Worm (Caenorhabditis elegans): ENCODE data around the gene fbxb-78.

The fbxb-78 gene

DNA sequence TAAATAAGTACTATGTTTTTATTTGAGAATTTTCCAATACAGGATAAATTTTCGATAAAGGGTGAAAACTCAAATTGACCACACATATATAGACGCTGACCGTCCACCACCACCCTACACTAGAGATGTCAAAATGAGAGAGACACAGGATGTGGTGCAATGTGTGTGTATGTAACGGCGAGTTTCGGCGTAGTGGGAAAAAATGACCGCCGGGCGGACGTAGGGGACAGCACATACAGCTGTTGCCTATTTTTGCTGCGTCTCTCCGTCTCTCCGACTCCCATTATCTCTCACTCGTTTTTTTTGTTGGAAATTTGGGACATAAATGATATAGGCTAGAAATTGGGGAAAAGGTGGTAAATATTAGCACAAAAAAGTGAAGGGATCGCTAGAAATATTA is 43.8 kb downstream of the fbxb-78 start (continued):
- TF ChIP-seq ceh-88 (GFP tag; IDR thresholded peaks at IDR 0.05) (no peak), hpl-2 (GFP tag; optimal IDR thresholded peaks at IDR 0.05) (no peak), fkh-10 (GFP tag; optimal IDR thresholded peaks at IDR 0.05) (no peak)

DNA sequence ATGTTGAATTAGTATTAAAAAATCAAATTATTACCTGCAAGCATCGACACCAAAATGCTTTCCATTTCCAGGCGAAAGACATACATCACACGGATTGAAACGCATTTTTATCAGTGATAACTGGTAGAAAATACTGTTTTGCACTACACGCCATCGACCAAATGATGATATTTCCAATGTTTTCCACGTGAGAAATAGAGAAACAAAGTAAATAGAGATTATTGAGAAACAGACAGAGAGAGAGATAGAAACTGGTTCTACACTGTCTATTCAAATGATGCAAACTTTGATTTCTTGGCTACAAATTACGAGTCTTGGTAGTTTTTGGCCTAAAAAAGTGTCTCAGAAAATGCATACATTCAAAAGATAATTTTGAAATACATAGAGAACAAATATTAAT is 51.0 kb downstream of the fbxb-78 start, which contains the start of gene nhr-104:
TSS of gene nhr-104 (minus strand) at position 361 of the 400 bp plus-strand sequence.
- peak; percentile 45 for TF ChIP-seq elt-2 (tag; optimal IDR thresholded peaks at IDR 0.05)
- no peak for TF ChIP-seq unc-86 (tag; optimal IDR thresholded peaks at IDR 0.05)
- TF ChIP-seq snu-23 (GFP tag; optimal IDR thresholded peaks at IDR 0.05) = peak; percentile 61
- no peak for TF ChIP-seq ztf-11 (tag; optimal IDR thresholded peaks at IDR 0.05)
- no peak for TF ChIP-seq rnt-1 (tag; optimal IDR thresholded peaks at IDR 0.05)
- no peak for TF ChIP-seq lir-3 (tag; optimal IDR thresholded peaks at IDR 0.05; ENCODE audit: poor library complexity)
- peak in 1 of 2 experiments; percentile 13 for TF ChIP-seq mdl-1 (tag; optimal IDR thresholded peaks at IDR 0.05)
- TF ChIP-seq nhr-19 (GFP tag; conservative IDR thresholded peaks at IDR 0.05) = no peak; the same call in 1 of the 2 replicates
- peak in 3 of 6 experiments; percentile 40 to 73 (median 41) for TF ChIP-seq elt-3 (tag; optimal IDR thresholded peaks at IDR 0.05)
- peak; percentile 30 to 63 for TF ChIP-seq lsy-2 (tag; optimal IDR thresholded peaks at IDR 0.05)
- peak; percentile 47 for TF ChIP-seq pag-3 (tag; optimal IDR thresholded peaks at IDR 0.05; ENCODE audit: borderline replicate concordance, insufficient read depth)
- no peak for TF ChIP-seq unc-62 (GFP tag; optimal IDR thresholded peaks at IDR 0.05)
- no peak for TF ChIP-seq ceh-63 (GFP tag; optimal IDR thresholded peaks at IDR 0.05)
- TF ChIP-seq nhr-20 (tag; optimal IDR thresholded peaks at IDR 0.05) = peak; percentile 65
- TF ChIP-seq xbp-1 (tag; optimal IDR thresholded peaks at IDR 0.05) = no peak
- no peak for TF ChIP-seq hlh-4 (tag; optimal IDR thresholded peaks at IDR 0.05)
- TF ChIP-seq fkh-8 (tag; optimal IDR thresholded peaks at IDR 0.05) = no peak
- TF ChIP-seq jun-1 (tag; optimal IDR thresholded peaks at IDR 0.05) = peak; percentile 28
- TF ChIP-seq grh-1 (GFP tag; IDR thresholded peaks at IDR 0.05) = peak; percentile 87
- TF ChIP-seq C04F5.9 (tag; optimal IDR thresholded peaks at IDR 0.05) = no peak
- no peak for TF ChIP-seq hpl-2 (GFP tag; optimal IDR thresholded peaks at IDR 0.05)
- peak; percentile 85 for TF ChIP-seq nhr-85 (tag)
- no peak for TF ChIP-seq ceh-90 (tag; optimal IDR thresholded peaks at IDR 0.05)
- no peak for TF ChIP-seq fos-1 (tag; optimal IDR thresholded peaks at IDR 0.05)
- peak; percentile 47 for TF ChIP-seq nhr-90 (tag; optimal IDR thresholded peaks at IDR 0.05; ENCODE audit: poor library complexity)
- TF ChIP-seq tbx-2 (tag; optimal IDR thresholded peaks at IDR 0.05) = peak; percentile 30
- no peak for TF ChIP-seq unc-98 (GFP tag; IDR thresholded peaks at IDR 0.05)
- no peak for TF ChIP-seq unc-30 (tag; optimal IDR thresholded peaks at IDR 0.05)
- TF ChIP-seq nhr-76 (tag; optimal IDR thresholded peaks at IDR 0.05) = no peak
- no peak for TF ChIP-seq isw-1 (GFP tag; IDR thresholded peaks at IDR 0.05)
- TF ChIP-seq nhr-77 (tag; optimal IDR thresholded peaks at IDR 0.05) = peak; percentile 15
- no peak for TF ChIP-seq nhr-84 (tag; optimal IDR thresholded peaks at IDR 0.05)
- TF ChIP-seq ama-1 (optimal IDR thresholded peaks at IDR 0.05) = no peak
- no peak for TF ChIP-seq C34B4.2 (tag; optimal IDR thresholded peaks at IDR 0.05)
- TF ChIP-seq efl-1 (optimal IDR thresholded peaks at IDR 0.05) = peak; percentile 20 to 49
- peak in 1 of 2 experiments; percentile 3 for TF ChIP-seq efl-1 (GFP tag; optimal IDR thresholded peaks at IDR 0.05 in 1 of 2)
- peak in 1 of 3 experiments; percentile 42 for TF ChIP-seq dpl-1 (GFP tag; optimal IDR thresholded peaks at IDR 0.05)
- TF ChIP-seq skn-1 (tag; optimal IDR thresholded peaks at IDR 0.05) = peak; percentile 96
- no peak for TF ChIP-seq ceh-88 (GFP tag; IDR thresholded peaks at IDR 0.05)
- TF ChIP-seq zag-1 (tag; optimal IDR thresholded peaks at IDR 0.05) = no peak
- no peak for TF ChIP-seq fkh-4 (tag; optimal IDR thresholded peaks at IDR 0.05; ENCODE audit: borderline replicate concordance)
- peak in 1 of 2 experiments; percentile 74 for TF ChIP-seq lin-35 (GFP tag; optimal IDR thresholded peaks at IDR 0.05)
- peak in 1 of 3 experiments; percentile 7 for TF ChIP-seq ceh-82 (tag; optimal IDR thresholded peaks at IDR 0.05)
- peak; percentile 8 for TF ChIP-seq nhr-237 (tag; optimal IDR thresholded peaks at IDR 0.05)
- TF ChIP-seq unc-130 (tag; optimal IDR thresholded peaks at IDR 0.05) = no peak
- TF ChIP-seq fkh-10 (GFP tag; optimal IDR thresholded peaks at IDR 0.05) = no peak
- TF ChIP-seq lin-14 (GFP tag; optimal IDR thresholded peaks at IDR 0.05) = no peak
- peak; percentile 48 for TF ChIP-seq mep-1 (tag; optimal IDR thresholded peaks at IDR 0.05)
- no peak for TF ChIP-seq vab-15 (tag; optimal IDR thresholded peaks at IDR 0.05)
- TF ChIP-seq C16A3.4 (tag; optimal IDR thresholded peaks at IDR 0.05) = peak; percentile 37
- TF ChIP-seq ets-5 (GFP tag; IDR thresholded peaks at IDR 0.05) = no peak
